Worm (Caenorhabditis elegans) whole organism, L1 larva: ENCODE results near the gene scp-1.

Experiments used
- alr-1 ChIP-seq: fragments of 200-800 bp; sonication (Bioruptor generic); optimal IDR thresholded peaks from 2 replicates; lab custom pipeline; 2018; ENCODE audit warnings: borderline replicate concordance, mild to moderate bottlenecking, missing genetic modification characterization, missing compliant biosample characterization
- ceh-82 ChIP-seq, 3 experiments: fragments of 150-350 bp in 1 of 3; sonication (generic microtip) in 2 of 3; optimal IDR thresholded peaks; 2 replicates each; lab custom pipeline; 2014 to 2017; ENCODE audit warnings: missing biosample characterization in 3 of 3, missing genetic modification characterization in 3 of 3
- lin-39 ChIP-seq: fragments of 150-350 bp; optimal IDR thresholded peaks from 2 replicates; lab custom pipeline; 2014; ENCODE audit warnings: missing biosample characterization, missing genetic modification reagents, missing genetic modification characterization
- snpc-4 ChIP-seq: fragments of 150-350 bp; optimal IDR thresholded peaks from 2 replicates; lab custom pipeline; 2014; ENCODE audit warnings: missing biosample characterization, missing genetic modification characterization
- unc-130 ChIP-seq: fragments of 150-350 bp; optimal IDR thresholded peaks from 2 replicates; lab custom pipeline; 2017; ENCODE audit warnings: missing biosample characterization, missing genetic modification characterization, inconsistent platforms

ce11 chrII:9362249-9362648, 28.4 kb downstream of the scp-1 start:
- TF ChIP-seq lin-39 (tag; lab: Kevin White, UChicago) (no peak), unc-130 (tag; lab: Kevin White, UChicago) (no peak), alr-1 (no peak), ceh-82 (tag; optimal IDR thresholded peaks at IDR 0.05; lab: Kevin White, UChicago) (no peak), snpc-4 (no peak)
